Worm (Caenorhabditis elegans) whole organism, L3 larva: ENCODE results near the gene EEED8.13.

Experiments used
- R02D3.7 ChIP-seq: fragments of 150-350 bp; optimal IDR thresholded peaks from 2 replicates; lab custom pipeline; 2014; ENCODE audit warnings: missing biosample characterization, missing genetic modification characterization
- ZK546.5 ChIP-seq: sonication (generic microtip); optimal IDR thresholded peaks from 2 replicates; lab custom pipeline; 2017; ENCODE audit warnings: missing biosample characterization, missing genetic modification characterization
- aly-2 ChIP-seq: fragments of 150-350 bp; optimal IDR thresholded peaks from 2 replicates; lab custom pipeline; 2014; ENCODE audit warnings: missing biosample characterization, missing genetic modification characterization
- ama-1 ChIP-seq: fragments of 150-350 bp; optimal IDR thresholded peaks from 2 replicates; lab custom pipeline; 2018
- ceh-16 ChIP-seq: sonication (generic microtip); optimal IDR thresholded peaks from 2 replicates; lab custom pipeline; 2017; ENCODE audit warnings: missing biosample characterization, missing genetic modification characterization
- ceh-28 ChIP-seq: fragments of 150-350 bp; optimal IDR thresholded peaks from 2 replicates; lab custom pipeline; 2014; ENCODE audit warnings: missing biosample characterization, missing genetic modification reagents, missing genetic modification characterization
- egl-27 ChIP-seq: sonication (generic microtip); optimal IDR thresholded peaks from 4 replicates; lab custom pipeline; 2017; ENCODE audit warnings: missing biosample characterization, missing genetic modification reagents, missing genetic modification characterization
- elt-1 ChIP-seq: fragments of 150-350 bp; optimal IDR thresholded peaks from 2 replicates; lab custom pipeline; 2014; ENCODE audit warnings: missing biosample characterization, missing genetic modification characterization
- elt-2 ChIP-seq: sonication (generic microtip); optimal IDR thresholded peaks from 2 replicates; lab custom pipeline; 2016; ENCODE audit warnings: missing genetic modification reagents, mild to moderate bottlenecking, missing genetic modification characterization, missing compliant biosample characterization
- elt-3 ChIP-seq, 3 experiments: fragments of 150-350 bp in 1 of 3; sonication (generic microtip) in 2 of 3; optimal IDR thresholded peaks; 2 replicates in 2 of 3; 4 replicates in 1 of 3; lab custom pipeline; 2014 to 2017; ENCODE audit warnings: missing biosample characterization in 3 of 3, missing genetic modification characterization in 3 of 3
- eor-1 ChIP-seq, 2 experiments: fragments of 150-350 bp; optimal IDR thresholded peaks; 2 replicates each; lab custom pipeline; 2014 to 2018; ENCODE audit warnings: missing biosample characterization in 2 of 2, missing genetic modification characterization in 2 of 2
- fkh-10 ChIP-seq: sonication (generic microtip); optimal IDR thresholded peaks from 2 replicates; lab custom pipeline; 2017; ENCODE audit warnings: missing biosample characterization, missing genetic modification reagents, missing genetic modification characterization
- fkh-2 ChIP-seq: fragments of 150-350 bp; optimal IDR thresholded peaks from 2 replicates; lab custom pipeline; 2014; ENCODE audit warnings: missing biosample characterization, missing genetic modification reagents, missing genetic modification characterization
- jun-1 ChIP-seq: fragments of 150-350 bp; optimal IDR thresholded peaks from 2 replicates; lab custom pipeline; 2014; ENCODE audit warnings: missing biosample characterization, missing genetic modification reagents, missing genetic modification characterization
- lin-15B ChIP-seq: fragments of 150-350 bp; optimal IDR thresholded peaks from 2 replicates; lab custom pipeline; 2014; ENCODE audit warnings: missing biosample characterization, missing genetic modification characterization
- lin-39 ChIP-seq: fragments of 150-350 bp; optimal IDR thresholded peaks from 2 replicates; lab custom pipeline; 2018; ENCODE audit warnings: missing biosample characterization, missing genetic modification reagents, missing genetic modification characterization
- lsy-12 ChIP-seq: sonication (generic microtip); optimal IDR thresholded peaks from 2 replicates; lab custom pipeline; 2016; ENCODE audit warnings: mild to moderate bottlenecking, missing genetic modification characterization, missing compliant biosample characterization
- mml-1 ChIP-seq: fragments of 150-350 bp; sonication (generic microtip); optimal IDR thresholded peaks from 3 replicates; lab custom pipeline; 2014; ENCODE audit warnings: missing biosample characterization, missing genetic modification characterization
- nfya-1 ChIP-seq: sonication (generic microtip); optimal IDR thresholded peaks from 2 replicates; lab custom pipeline; 2017; ENCODE audit warnings: missing genetic modification characterization, mild to moderate bottlenecking, missing compliant biosample characterization, antibody characterized with exemption, moderate library complexity; ENCODE audit not compliant: insufficient read depth
- nhr-12 ChIP-seq: fragments of 150-350 bp; optimal IDR thresholded peaks from 2 replicates; lab custom pipeline; 2014; ENCODE audit warnings: missing biosample characterization, missing genetic modification characterization
- nhr-23 ChIP-seq: fragments of 150-350 bp; optimal IDR thresholded peaks from 2 replicates; lab custom pipeline; 2014; ENCODE audit warnings: missing biosample characterization, missing genetic modification reagents, missing genetic modification characterization
- nhr-237 ChIP-seq: fragments of 150-350 bp; optimal IDR thresholded peaks from 2 replicates; lab custom pipeline; 2014; ENCODE audit warnings: missing biosample characterization, missing genetic modification characterization
- nhr-25 ChIP-seq: sonication (generic microtip); optimal IDR thresholded peaks from 2 replicates; lab custom pipeline; 2017; ENCODE audit warnings: missing biosample characterization, missing genetic modification characterization
- nhr-43 ChIP-seq: sonication (generic microtip); optimal IDR thresholded peaks from 2 replicates; lab custom pipeline; 2016; ENCODE audit warnings: mild to moderate bottlenecking, missing genetic modification characterization, missing compliant biosample characterization; ENCODE audit not compliant: poor library complexity, severe bottlenecking
- nhr-67 ChIP-seq: fragments of 150-350 bp; optimal IDR thresholded peaks from 2 replicates; lab custom pipeline; 2014; ENCODE audit warnings: missing biosample characterization, missing genetic modification characterization
- nhr-76 ChIP-seq: fragments of 150-350 bp; sonication (generic microtip); optimal IDR thresholded peaks from 5 replicates; lab custom pipeline; 2014; ENCODE audit warnings: missing biosample characterization, missing genetic modification characterization
- nhr-77 ChIP-seq: fragments of 150-350 bp; optimal IDR thresholded peaks from 2 replicates; lab custom pipeline; 2014; ENCODE audit warnings: missing biosample characterization, missing genetic modification characterization
- pha-4 ChIP-seq: fragments of 150-350 bp; optimal IDR thresholded peaks from 2 replicates; lab custom pipeline; 2014; ENCODE audit warnings: missing biosample characterization, missing genetic modification reagents, missing genetic modification characterization
- pqm-1 ChIP-seq: fragments of 150-350 bp; optimal IDR thresholded peaks from 2 replicates; lab custom pipeline; 2017; ENCODE audit warnings: missing biosample characterization, missing genetic modification characterization, inconsistent platforms
- skn-1 ChIP-seq: fragments of 150-350 bp; optimal IDR thresholded peaks from 2 replicates; lab custom pipeline; 2014; ENCODE audit warnings: missing biosample characterization, missing genetic modification characterization
- snpc-4 ChIP-seq: fragments of 150-350 bp; optimal IDR thresholded peaks from 2 replicates; lab custom pipeline; 2014; ENCODE audit warnings: missing biosample characterization, missing genetic modification characterization
- tbx-2 ChIP-seq: sonication (generic microtip); optimal IDR thresholded peaks from 2 replicates; lab custom pipeline; 2016; ENCODE audit warnings: mild to moderate bottlenecking, missing genetic modification characterization, missing compliant biosample characterization
- unc-39 ChIP-seq: sonication (generic microtip); optimal IDR thresholded peaks from 4 replicates; lab custom pipeline; 2017; ENCODE audit warnings: missing biosample characterization, missing genetic modification characterization
- unc-62 ChIP-seq: fragments of 150-350 bp; sonication (generic microtip); optimal IDR thresholded peaks from 4 replicates; lab custom pipeline; 2014; ENCODE audit warnings: missing biosample characterization, missing genetic modification reagents, missing genetic modification characterization

The EEED8.13 gene

ce11 chrII:5425633-5426032, 13.3 kb upstream of the EEED8.13 start, which contains the start of gene F07F6.8:
Gene F07F6.8, minus strand, starts transcription at chrII:5425733.
- TF ChIP-seq nhr-43 (tag; lab: Kevin White, UChicago) (no peak), elt-1 (tag; lab: Kevin White, UChicago) (no peak), fkh-2 (tag; lab: Kevin White, UChicago) (no peak), elt-2 (tag; lab: Kevin White, UChicago) (no peak), skn-1 (tag; lab: Kevin White, UChicago) (no peak), nhr-12 (tag; lab: Kevin White, UChicago) (no peak), ceh-28 (tag; lab: Kevin White, UChicago) (no peak), pha-4 (tag; lab: Kevin White, UChicago) (no peak), eor-1 (tag; optimal IDR thresholded peaks at IDR 0.05; lab: Kevin White, UChicago) (no peak), ZK546.5 (tag; lab: Kevin White, UChicago) (no peak)

- TF ChIP-seq fkh-2 (tag; lab: Kevin White, UChicago) (no peak), fkh-10 (GFP tag; lab: Kevin White, UChicago) (no peak), elt-2 (tag; lab: Kevin White, UChicago) (peak; percentile 6)
- TF ChIP-seq, all 47 proteins: peak for 1
These were observed 11.5 kb upstream of the EEED8.13 start, which contains the start of gene F07F6.7 for ce11 chrII:5423832-5424231. Gene F07F6.7, minus strand, starts transcription at chrII:5423858.

ce11 chrII:5420947-5421614, 8.7 kb upstream of the EEED8.13 start, which contains the start of gene tofu-6:
Gene tofu-6, plus strand, starts transcription at chrII:5421248.
- TF ChIP-seq R02D3.7 (tag; lab: Kevin White, UChicago) (no peak), nfya-1 (peak; percentile 45), pha-4 (tag; lab: Kevin White, UChicago) (peak; percentile 71), lsy-12 (tag; lab: Kevin White, UChicago) (no peak), nhr-25 (tag; lab: Kevin White, UChicago) (peak; percentile 13)

- TF ChIP-seq nhr-76 (tag; lab: Kevin White, UChicago) = no peak
- TF ChIP-seq ceh-28 (tag; lab: Kevin White, UChicago) = no peak
- TF ChIP-seq nhr-67 (tag; lab: Kevin White, UChicago) = no peak
- no peak for TF ChIP-seq tbx-2 (tag; lab: Kevin White, UChicago)
- TF ChIP-seq pha-4 (tag; lab: Kevin White, UChicago) = no peak
- TF ChIP-seq pqm-1 (tag; lab: Kevin White, UChicago) = no peak
- TF ChIP-seq unc-62 (GFP tag; lab: Kevin White, UChicago) = no peak
- TF ChIP-seq snpc-4 (tag; lab: Kevin White, UChicago) = no peak
- TF ChIP-seq nhr-43 (tag; lab: Kevin White, UChicago) = no peak
- TF ChIP-seq jun-1 = no peak
- no peak for TF ChIP-seq egl-27 (tag; lab: Kevin White, UChicago)
- no peak for TF ChIP-seq ama-1
These were observed 6.6 kb upstream of the EEED8.13 start, which contains the start of gene EEED8.15 for ce11 chrII:5418929-5419328. Gene EEED8.15, plus strand, starts transcription at chrII:5419229.

ce11 chrII:5418317-5418716, 6.0 kb upstream of the EEED8.13 start:
- TF ChIP-seq elt-3 (tag; optimal IDR thresholded peaks at IDR 0.05; lab: Kevin White, UChicago) (no peak), ceh-16 (no peak)
- TF ChIP-seq, all 47 proteins: peak for 0

- no peak for TF ChIP-seq nhr-25 (tag; lab: Kevin White, UChicago)
- TF ChIP-seq nhr-23 (tag; lab: Kevin White, UChicago) = no peak
- no peak for TF ChIP-seq unc-39 (tag; lab: Kevin White, UChicago)
- TF ChIP-seq elt-1 (tag; lab: Kevin White, UChicago) = no peak
- no peak for TF ChIP-seq aly-2 (tag; lab: Kevin White, UChicago)
- no peak for TF ChIP-seq nhr-237 (tag; lab: Kevin White, UChicago)
- TF ChIP-seq nhr-77 = no peak
- TF ChIP-seq lsy-12 (tag; lab: Kevin White, UChicago) = no peak
- TF ChIP-seq lin-39 (tag; lab: Kevin White, UChicago) = no peak
- TF ChIP-seq lin-15B (tag; lab: Kevin White, UChicago) = no peak
- TF ChIP-seq pqm-1 (tag; lab: Kevin White, UChicago) = no peak
- TF ChIP-seq pha-4 (tag; lab: Kevin White, UChicago) = no peak
- no peak for TF ChIP-seq mml-1 (tag; lab: Kevin White, UChicago)
These were observed 5.5 kb upstream of the EEED8.13 start for ce11 chrII:5417905-5418304.
